Worm (Caenorhabditis elegans): ENCODE results near the gene flp-11.

DNA sequence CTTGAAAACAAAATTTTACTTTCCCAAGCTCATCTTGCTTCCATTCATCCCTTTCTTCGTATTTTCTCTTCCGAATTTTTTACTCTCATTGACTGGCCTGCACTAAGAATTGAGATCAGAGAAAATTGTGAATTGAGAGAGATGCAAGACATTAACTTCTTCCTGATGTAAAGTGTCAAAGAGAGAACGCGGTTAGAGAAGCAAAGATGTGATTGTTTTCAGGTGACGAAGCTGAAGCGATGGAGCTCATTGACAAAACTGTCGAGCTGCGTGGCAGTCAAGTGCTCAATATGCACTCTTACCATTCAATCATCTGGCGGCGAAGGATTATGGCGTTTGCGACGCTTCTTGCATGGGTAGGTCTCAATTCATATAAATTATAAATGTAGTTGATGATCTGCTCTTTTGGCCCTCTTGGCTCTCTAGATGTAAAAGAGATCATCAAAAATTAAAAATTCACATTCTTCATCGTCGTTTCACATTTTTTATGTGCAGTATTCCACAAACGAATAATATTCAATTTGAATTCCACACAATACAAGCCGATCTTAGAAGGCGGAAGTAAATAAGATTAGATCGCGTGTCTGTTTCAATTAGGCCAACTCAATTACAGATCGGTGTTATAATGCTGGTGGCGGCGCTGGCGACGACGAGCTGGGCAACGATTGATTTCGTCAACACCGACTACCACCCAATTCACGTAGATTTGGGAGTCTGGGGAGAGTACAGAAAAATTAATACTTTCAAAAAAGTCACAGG lies 48.9 kb downstream of the flp-11 start:
- TF ChIP-seq egl-27 (tag; optimal IDR thresholded peaks at IDR 0.05) (no peak), dve-1 (tag; optimal IDR thresholded peaks at IDR 0.05; ENCODE audit: insufficient read depth) (no peak), spr-1 (tag; optimal IDR thresholded peaks at IDR 0.05) (no peak), hlh-30 (tag; optimal IDR thresholded peaks at IDR 0.05; ENCODE audit: insufficient read depth) (no peak), unc-62 (GFP tag; optimal IDR thresholded peaks at IDR 0.05 in 1 of 2) (peak in 1 of 2 experiments; percentile 79), unc-62 (tag; optimal IDR thresholded peaks at IDR 0.05) (no peak), pqm-1 (tag; optimal IDR thresholded peaks at IDR 0.05) (no peak), ama-1 (optimal IDR thresholded peaks at IDR 0.05) (no peak), F26F4.8 (GFP tag; conservative IDR thresholded peaks at IDR 0.05) (no peak), aly-2 (tag; optimal IDR thresholded peaks at IDR 0.05) (no peak)

Measured in whole organism, L4 larva.